Fruit fly (Drosophila melanogaster) whole organism, embryonic: ENCODE data around the gene CG7430.

Experiments used
- Asciz ChIP-seq: fragments of 200-800 bp; sonication (Bioruptor generic); optimal IDR thresholded peaks from 2 replicates; lab custom pipeline; 2017; ENCODE audit warnings: missing biosample characterization, mild to moderate bottlenecking, missing genetic modification characterization, missing genetic modification reagents
- CG10321 ChIP-seq: fragments of 200-800 bp; sonication (Bioruptor generic); IDR thresholded peaks from 2 replicates; pipeline ENCODE4 v1.3.6; 2022; ENCODE audit warnings: missing biosample characterization, missing genetic modification characterization
- CG10565 ChIP-seq: fragments of 200-800 bp; sonication (Bioruptor generic); optimal IDR thresholded peaks from 3 replicates; lab custom pipeline; 2016; ENCODE audit warnings: missing biosample characterization, mild to moderate bottlenecking, missing genetic modification characterization
- CG11696 ChIP-seq: fragments of 200-800 bp; sonication (Bioruptor generic); IDR thresholded peaks from 2 replicates; pipeline ENCODE4 v1.3.6; 2022; ENCODE audit warnings: missing biosample characterization, missing genetic modification characterization
- CG12236 ChIP-seq: fragments of 200-800 bp; sonication (Bioruptor generic); optimal IDR thresholded peaks from 2 replicates; lab custom pipeline; 2016; ENCODE audit warnings: missing biosample characterization, missing genetic modification characterization
- CG13775 ChIP-seq: fragments of 200-800 bp; sonication (Bioruptor generic); optimal IDR thresholded peaks from 3 replicates; lab custom pipeline; 2017; ENCODE audit warnings: missing biosample characterization, mild to moderate bottlenecking, missing genetic modification characterization
- CG13894 ChIP-seq: fragments of 200-800 bp; sonication (Bioruptor generic); optimal IDR thresholded peaks from 3 replicates; lab custom pipeline; 2018; ENCODE audit warnings: missing biosample characterization, mild to moderate bottlenecking, missing genetic modification characterization, moderate library complexity
- CG14965 ChIP-seq: fragments of 200-800 bp; sonication (Bioruptor generic); optimal IDR thresholded peaks from 2 replicates; lab custom pipeline; 2016; ENCODE audit warnings: missing biosample characterization, missing genetic modification characterization, borderline replicate concordance
- CG1529 ChIP-seq: fragments of 200-800 bp; sonication (Bioruptor generic); optimal IDR thresholded peaks from 3 replicates; lab custom pipeline; 2018; ENCODE audit warnings: missing biosample characterization, missing genetic modification characterization
- CG15514 ChIP-seq: fragments of 200-800 bp; sonication (Bioruptor generic); optimal IDR thresholded peaks from 3 replicates; lab custom pipeline; 2017; ENCODE audit warnings: missing biosample characterization, missing genetic modification characterization, mild to moderate bottlenecking, moderate library complexity, missing genetic modification reagents
- CG16815 ChIP-seq: fragments of 200-800 bp; sonication (Bioruptor generic); optimal IDR thresholded peaks from 3 replicates; lab custom pipeline; 2017; ENCODE audit warnings: missing biosample characterization, mild to moderate bottlenecking, missing genetic modification characterization
- CG17186 ChIP-seq: fragments of 200-800 bp; sonication (Bioruptor generic); optimal IDR thresholded peaks from 3 replicates; lab custom pipeline; 2017; ENCODE audit warnings: missing biosample characterization, missing genetic modification reagents, missing genetic modification characterization
- CG17359 ChIP-seq: fragments of 200-800 bp; sonication (Bioruptor generic); optimal IDR thresholded peaks from 3 replicates; lab custom pipeline; 2018; ENCODE audit warnings: missing biosample characterization, mild to moderate bottlenecking, missing genetic modification characterization, moderate library complexity
- CG18764 ChIP-seq: fragments of 200-800 bp; sonication (Bioruptor generic); optimal IDR thresholded peaks from 3 replicates; lab custom pipeline; 2016; ENCODE audit warnings: missing biosample characterization, missing genetic modification characterization
- CG2120 ChIP-seq: fragments of 200-800 bp; sonication (Bioruptor generic); optimal IDR thresholded peaks from 3 replicates; lab custom pipeline; 2016; ENCODE audit warnings: missing biosample characterization, missing genetic modification characterization
- CG43689 ChIP-seq: fragments of 200-800 bp; sonication (Bioruptor generic); IDR thresholded peaks from 2 replicates; pipeline ENCODE4 v1.3.6; 2022; ENCODE audit warnings: missing biosample characterization, missing genetic modification characterization
- CG4707 ChIP-seq: fragments of 200-800 bp; sonication (Bioruptor generic); optimal IDR thresholded peaks from 2 replicates; lab custom pipeline; 2018; ENCODE audit warnings: missing biosample characterization, mild to moderate bottlenecking, missing genetic modification characterization, moderate library complexity
- CG5245 ChIP-seq: fragments of 200-800 bp; sonication (Bioruptor generic); optimal IDR thresholded peaks from 3 replicates; lab custom pipeline; 2016; ENCODE audit warnings: missing biosample characterization, missing genetic modification characterization
- CG6765 ChIP-seq: fragments of 200-800 bp; sonication (Bioruptor generic); optimal IDR thresholded peaks from 3 replicates; lab custom pipeline; 2017; ENCODE audit warnings: missing biosample characterization, mild to moderate bottlenecking, missing genetic modification characterization
- CG6813 ChIP-seq: fragments of 200-800 bp; sonication (Bioruptor generic); optimal IDR thresholded peaks from 2 replicates; lab custom pipeline; 2017; ENCODE audit warnings: missing biosample characterization, missing genetic modification characterization, mild to moderate bottlenecking, moderate library complexity, missing genetic modification reagents
- CG7271 ChIP-seq: fragments of 200-800 bp; sonication (Bioruptor generic); optimal IDR thresholded peaks from 2 replicates; lab custom pipeline; 2018; ENCODE audit warnings: missing biosample characterization, mild to moderate bottlenecking, missing genetic modification characterization, moderate library complexity
- CG8359 ChIP-seq: fragments of 200-800 bp; sonication (Bioruptor generic); optimal IDR thresholded peaks from 2 replicates; lab custom pipeline; 2017; ENCODE audit warnings: missing biosample characterization, mild to moderate bottlenecking, missing genetic modification characterization, borderline replicate concordance
- CG8388 ChIP-seq: fragments of 200-800 bp; sonication (Bioruptor generic); optimal IDR thresholded peaks from 2 replicates; lab custom pipeline; 2019; ENCODE audit warnings: missing biosample characterization, mild to moderate bottlenecking, missing genetic modification characterization, moderate library complexity
- CG9932 ChIP-seq: fragments of 200-800 bp; sonication (Bioruptor generic); IDR thresholded peaks from 2 replicates; pipeline ENCODE4 v1.3.6; 2022; ENCODE audit warnings: missing biosample characterization, missing genetic modification characterization
- Deaf1 ChIP-seq: fragments of 200-800 bp; optimal IDR thresholded peaks from 3 replicates; lab custom pipeline; 2019; ENCODE audit warnings: missing biosample characterization, mild to moderate bottlenecking, missing genetic modification characterization, moderate library complexity
- Doc2 ChIP-seq: fragments of 200-800 bp; sonication (Bioruptor generic); IDR thresholded peaks from 2 replicates; pipeline ENCODE4 v1.3.6; 2022; ENCODE audit warnings: missing biosample characterization, missing genetic modification characterization
- Doc3 ChIP-seq: fragments of 200-800 bp; sonication (Bioruptor generic); IDR thresholded peaks from 3 replicates; pipeline ENCODE4 v1.3.6; 2022; ENCODE audit warnings: missing biosample characterization, missing genetic modification characterization; ENCODE audit not compliant: partially characterized antibody
- Elba2 ChIP-seq: fragments of 200-800 bp; sonication (Bioruptor generic); optimal IDR thresholded peaks from 3 replicates; lab custom pipeline; 2016; ENCODE audit warnings: missing biosample characterization, missing genetic modification characterization
- Ets65A ChIP-seq: fragments of 200-800 bp; sonication (Bioruptor generic); peaks from one replicate; lab custom pipeline; 2016; ENCODE audit warnings: missing biosample characterization, missing genetic modification characterization
- Fer1 ChIP-seq: fragments of 200-800 bp; sonication (Bioruptor generic); optimal IDR thresholded peaks from 2 replicates; lab custom pipeline; 2017; ENCODE audit warnings: missing biosample characterization, mild to moderate bottlenecking, missing genetic modification characterization
- HLH54F ChIP-seq: fragments of 200-800 bp; sonication (Bioruptor generic); optimal IDR thresholded peaks from 3 replicates; lab custom pipeline; 2016; ENCODE audit warnings: missing biosample characterization, missing genetic modification characterization
- HLHmδ ChIP-seq: fragments of 200-800 bp; sonication (Bioruptor generic); optimal IDR thresholded peaks from 2 replicates; lab custom pipeline; 2018; ENCODE audit warnings: missing biosample characterization, mild to moderate bottlenecking, missing genetic modification characterization, moderate library complexity
- Hey ChIP-seq: fragments of 200-800 bp; sonication (Bioruptor generic); optimal IDR thresholded peaks from 3 replicates; lab custom pipeline; 2018; ENCODE audit warnings: missing biosample characterization, mild to moderate bottlenecking, missing genetic modification characterization
- HmgD ChIP-seq: fragments of 200-800 bp; sonication (Bioruptor generic); optimal IDR thresholded peaks from 3 replicates; lab custom pipeline; 2016; ENCODE audit warnings: missing biosample characterization, missing genetic modification characterization
- Hr78 ChIP-seq, 2 experiments: fragments of 200-800 bp in 1 of 2; fragments of >200 bp in 1 of 2; sonication (Bioruptor generic) in 1 of 2; optimal IDR thresholded peaks; 2 replicates each; lab custom pipeline; 2017 to 2019; ENCODE audit warnings: missing biosample characterization in 2 of 2, missing genetic modification characterization in 2 of 2, mild to moderate bottlenecking in 1 of 2, moderate library complexity in 1 of 2
- Nf-YA ChIP-seq: fragments of 200-800 bp; sonication (Bioruptor generic); IDR thresholded peaks from 2 replicates; pipeline ENCODE4 v1.3.6; 2022; ENCODE audit warnings: missing biosample characterization, missing genetic modification characterization
- bigmax ChIP-seq: fragments of 200-800 bp; sonication (Bioruptor generic); optimal IDR thresholded peaks from 2 replicates; lab custom pipeline; 2018; ENCODE audit warnings: missing biosample characterization, mild to moderate bottlenecking, missing genetic modification characterization
- bowl ChIP-seq: fragments of 200-800 bp; sonication (Bioruptor generic); IDR thresholded peaks from 2 replicates; pipeline ENCODE4 v1.3.6; 2022; ENCODE audit warnings: missing biosample characterization, missing genetic modification characterization
- dan ChIP-seq: fragments of 200-800 bp; sonication (Bioruptor generic); IDR thresholded peaks from 2 replicates; pipeline ENCODE4 v1.3.6; 2022; ENCODE audit warnings: missing biosample characterization, missing genetic modification characterization
- dimm ChIP-seq: fragments of 200-800 bp; sonication (Bioruptor generic); IDR thresholded peaks from 2 replicates; pipeline ENCODE4 v1.3.6; 2022; ENCODE audit warnings: missing biosample characterization, missing genetic modification characterization
- en ChIP-seq: fragments of 200-800 bp; sonication (Bioruptor generic); optimal IDR thresholded peaks from 2 replicates; lab custom pipeline; 2016; ENCODE audit warnings: missing biosample characterization, missing genetic modification characterization
- fd64A ChIP-seq: fragments of 200-800 bp; sonication (Bioruptor generic); optimal IDR thresholded peaks from 3 replicates; lab custom pipeline; 2018; ENCODE audit warnings: missing biosample characterization, mild to moderate bottlenecking, missing genetic modification characterization
- hbn ChIP-seq: fragments of 200-800 bp; sonication (Bioruptor generic); IDR thresholded peaks from 2 replicates; pipeline ENCODE4 v1.3.6; 2022; ENCODE audit warnings: missing biosample characterization, missing genetic modification characterization; ENCODE audit not compliant: partially characterized antibody
- lola ChIP-seq, 3 experiments: fragments of >200 bp in 2 of 3; fragments of 200-800 bp in 1 of 3; sonication (Bioruptor generic) in 1 of 3; optimal IDR thresholded peaks; 2 replicates each; lab custom pipeline; 2017 to 2019; ENCODE audit warnings: missing biosample characterization in 3 of 3, missing genetic modification characterization in 3 of 3, mild to moderate bottlenecking in 1 of 3, moderate library complexity in 1 of 3
- pb ChIP-seq: fragments of 200-800 bp; sonication (Bioruptor generic); optimal IDR thresholded peaks from 3 replicates; lab custom pipeline; 2016; ENCODE audit warnings: missing biosample characterization, missing genetic modification characterization
- pum ChIP-seq: fragments of 200-800 bp; sonication (Bioruptor generic); optimal IDR thresholded peaks from 2 replicates; lab custom pipeline; 2016; ENCODE audit warnings: missing biosample characterization, missing genetic modification characterization
- rib ChIP-seq: fragments of 200-800 bp; sonication (Bioruptor generic); IDR thresholded peaks from 2 replicates; pipeline ENCODE4 v1.3.6; 2022; ENCODE audit warnings: missing biosample characterization, missing genetic modification characterization
- row ChIP-seq: fragments of 200-800 bp; sonication (Bioruptor generic); IDR thresholded peaks from 3 replicates; pipeline ENCODE4 v1.3.6; 2022; ENCODE audit warnings: missing biosample characterization, missing genetic modification characterization
- ssp ChIP-seq: fragments of 200-800 bp; sonication (Bioruptor generic); IDR thresholded peaks from 2 replicates; pipeline ENCODE4 v1.3.6; 2022; ENCODE audit warnings: missing biosample characterization, missing genetic modification characterization
- tap ChIP-seq: fragments of 200-800 bp; optimal IDR thresholded peaks from 3 replicates; lab custom pipeline; 2019; ENCODE audit warnings: missing biosample characterization, mild to moderate bottlenecking, missing genetic modification characterization, moderate library complexity
- trh ChIP-seq: fragments of 200-800 bp; sonication (Bioruptor generic); optimal IDR thresholded peaks from 2 replicates; lab custom pipeline; 2016; ENCODE audit warnings: missing biosample characterization, missing genetic modification characterization

The CG7430 gene

DNA sequence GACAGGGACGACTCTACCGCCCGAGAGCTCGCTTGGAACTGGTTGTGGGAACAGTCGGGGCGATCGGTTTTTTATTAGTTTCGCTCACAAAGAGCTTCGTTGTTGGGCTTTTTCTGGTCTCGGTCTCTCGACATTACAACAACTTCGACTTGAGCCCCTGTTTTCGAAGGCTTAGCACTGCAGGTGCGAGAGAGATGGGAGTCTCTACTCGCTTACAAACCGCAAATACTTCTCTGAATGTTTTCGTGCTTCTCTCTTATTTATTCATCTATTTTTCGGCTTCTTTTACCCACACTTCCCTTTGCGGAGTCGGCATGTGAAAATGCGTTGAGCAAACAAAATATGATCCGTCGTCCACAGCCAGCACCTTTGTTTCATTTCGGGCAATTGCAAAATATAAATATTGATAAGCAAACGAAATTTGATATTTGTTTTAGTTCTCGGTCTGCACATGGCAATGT, 49.1 kb downstream of the CG7430 start, which contains the start of gene Tsp74F (continued):
- TF ChIP-seq bowl (GFP tag; lab: Robert Waterston, UW) = no peak
- peak; percentile 60 for TF ChIP-seq Asciz (GFP tag; lab: Kevin White, UChicago)
- TF ChIP-seq CG6765 (GFP tag; lab: Kevin White, UChicago) = peak; percentile 5
- TF ChIP-seq Fer1 (GFP tag; lab: Kevin White, UChicago) = no peak
- no peak for TF ChIP-seq HLH54F (GFP tag; lab: Kevin White, UChicago)
- TF ChIP-seq rib = no peak
- TF ChIP-seq dan (GFP tag; lab: Robert Waterston, UW) = no peak
- no peak for TF ChIP-seq trh (GFP tag; lab: Kevin White, UChicago)
- no peak for TF ChIP-seq bigmax
- no peak for TF ChIP-seq CG5245 (GFP tag; lab: Kevin White, UChicago)
- TF ChIP-seq tap (tag; lab: Kevin White, UChicago) = no peak
- no peak for TF ChIP-seq dimm (GFP tag; lab: Robert Waterston, UW)
- no peak for TF ChIP-seq HLHmδ (GFP tag; lab: Kevin White, UChicago)
- TF ChIP-seq CG15514 (GFP tag; lab: Kevin White, UChicago) = no peak
- no peak for TF ChIP-seq CG10565 (GFP tag; lab: Kevin White, UChicago)
- TF ChIP-seq CG17186 (GFP tag; lab: Kevin White, UChicago) = no peak
- no peak for TF ChIP-seq CG12236 (GFP tag; lab: Kevin White, UChicago)
- TF ChIP-seq Doc2 (GFP tag; lab: Robert Waterston, UW) = no peak
- TF ChIP-seq CG10321 (GFP tag; lab: Robert Waterston, UW) = no peak
- TF ChIP-seq fd64A (GFP tag; lab: Kevin White, UChicago) = peak; percentile 34
- no peak for TF ChIP-seq CG8359
- no peak for TF ChIP-seq CG1529 (GFP tag; lab: Kevin White, UChicago)
- TF ChIP-seq Doc3 = no peak
- TF ChIP-seq CG13894 (tag; lab: Kevin White, UChicago) = peak; percentile 17
- peak; percentile 84 for TF ChIP-seq Deaf1 (tag; lab: Kevin White, UChicago)
- TF ChIP-seq lola (GFP tag; optimal IDR thresholded peaks at IDR 0.05; lab: Kevin White, UChicago) = no peak
- TF ChIP-seq Hey (tag; lab: Kevin White, UChicago) = no peak
- TF ChIP-seq HmgD (GFP tag; lab: Kevin White, UChicago) = no peak
- no peak for TF ChIP-seq Elba2 (GFP tag; lab: Kevin White, UChicago)
- TF ChIP-seq CG43689 (GFP tag; lab: Robert Waterston, UW) = no peak
- peak; percentile 39 for TF ChIP-seq CG6813 (GFP tag; lab: Kevin White, UChicago)
- TF ChIP-seq CG2120 (GFP tag; lab: Kevin White, UChicago) = no peak
- no peak for TF ChIP-seq ssp (GFP tag; lab: Robert Waterston, UW)
- TF ChIP-seq CG4707 = peak; percentile 21
- no peak for TF ChIP-seq CG9932 (GFP tag; lab: Robert Waterston, UW)
- no peak for TF ChIP-seq en (GFP tag; lab: Kevin White, UChicago)
- TF ChIP-seq CG14965 (GFP tag; lab: Kevin White, UChicago) = no peak
- no peak for TF ChIP-seq CG16815 (GFP tag; lab: Kevin White, UChicago)
- TF ChIP-seq CG7271 (tag; lab: Kevin White, UChicago) = no peak
- TF ChIP-seq row (GFP tag; lab: Robert Waterston, UW) = no peak
- TF ChIP-seq Ets65A (GFP tag; lab: Kevin White, UChicago) = no peak
- no peak for TF ChIP-seq CG8388 (GFP tag; lab: Kevin White, UChicago)
- TF ChIP-seq Hr78 (GFP tag; optimal IDR thresholded peaks at IDR 0.05; lab: Kevin White, UChicago) = no peak
- TF ChIP-seq Nf-YA (GFP tag; lab: Robert Waterston, UW) = no peak
- no peak for TF ChIP-seq hbn (GFP tag; lab: Robert Waterston, UW)
- peak; percentile 14 for TF ChIP-seq CG17359 (tag; lab: Kevin White, UChicago)
- no peak for TF ChIP-seq pb
- no peak for TF ChIP-seq CG11696 (GFP tag; lab: Robert Waterston, UW)
- TF ChIP-seq CG13775 (GFP tag; lab: Kevin White, UChicago) = no peak
- no peak for TF ChIP-seq pum (GFP tag; lab: Kevin White, UChicago)
- TF ChIP-seq CG18764 (GFP tag; lab: Kevin White, UChicago) = no peak
